Fruit fly (Drosophila melanogaster): ENCODE data around the gene Fbp2.
A peak's percentile ranks its signal among the peaks of the same experiment; 100 is the strongest.

Fbp2 gene

DNA sequence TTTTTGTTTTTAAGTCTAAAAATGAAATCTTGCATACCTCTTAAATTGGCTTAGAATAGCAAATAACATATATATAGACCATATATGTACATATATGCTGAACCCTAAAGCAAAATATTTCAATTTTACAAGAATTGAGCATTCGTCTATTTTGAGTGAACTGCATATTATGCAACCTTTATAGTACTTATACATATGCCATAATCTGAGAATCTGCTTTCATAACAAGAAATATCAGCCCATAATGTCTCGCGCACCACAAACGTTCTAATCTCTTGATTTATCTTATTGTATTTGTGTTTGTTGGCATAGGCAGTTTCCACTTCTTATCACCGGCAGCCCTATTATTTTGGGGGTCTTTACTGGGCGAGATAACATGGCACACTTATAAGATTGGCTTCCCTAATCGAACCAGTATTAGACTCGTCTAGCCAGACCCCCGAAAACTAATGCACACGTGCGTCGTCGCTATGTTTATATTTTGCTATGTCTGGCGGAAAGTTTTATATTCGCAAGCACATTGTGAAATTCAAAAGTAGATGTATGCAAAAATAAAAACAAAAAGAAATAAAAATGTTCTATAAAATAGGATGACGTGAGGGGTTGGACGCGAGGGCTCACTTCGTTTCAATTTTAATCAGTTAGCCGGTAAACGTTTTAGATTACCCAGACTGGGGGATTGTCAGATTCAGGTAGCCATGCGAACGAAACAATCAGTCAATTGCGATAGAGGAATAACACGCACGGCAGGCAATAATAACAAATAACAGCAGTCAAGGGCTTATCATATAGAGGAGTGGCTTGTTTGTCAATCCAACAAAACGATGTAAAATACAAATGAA lies 37.4 kb upstream of the Fbp2 start:
- TF ChIP-seq Pif1B (GFP tag; optimal IDR thresholded peaks at IDR 0.05), result no peak
- no peak for TF ChIP-seq CG8159 (tag; optimal IDR thresholded peaks at IDR 0.05)
- TF ChIP-seq Snoo (tag; optimal IDR thresholded peaks at IDR 0.05), result no peak
- no peak for TF ChIP-seq Ets98B (GFP tag; IDR thresholded peaks at IDR 0.05)

DNA sequence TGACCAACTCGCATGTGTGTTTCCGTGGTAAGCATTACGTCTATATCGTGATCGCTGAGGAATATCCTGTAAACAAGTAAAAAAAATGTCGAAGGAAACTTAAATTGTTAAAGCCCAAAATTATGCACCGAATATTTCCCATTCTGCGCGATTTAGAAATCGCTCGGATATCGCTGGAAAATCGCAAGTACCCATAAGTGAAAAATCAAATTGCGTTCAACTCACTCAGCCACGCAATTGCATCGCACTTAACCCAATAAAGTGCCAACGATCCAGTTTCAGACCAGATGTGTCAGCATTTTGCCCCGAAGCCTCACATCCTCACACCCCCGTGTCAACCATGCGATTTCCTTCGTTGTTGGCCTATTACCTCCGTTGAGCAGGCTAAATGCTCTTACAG lies 30.2 kb upstream of the Fbp2 start:
- TF ChIP-seq D1 (tag; optimal IDR thresholded peaks at IDR 0.05), result no peak
- no peak for TF ChIP-seq EcR (GFP tag; optimal IDR thresholded peaks at IDR 0.05)
- TF ChIP-seq Ets98B (GFP tag; IDR thresholded peaks at IDR 0.05), result no peak
- no peak for TF ChIP-seq CG17806 (tag; optimal IDR thresholded peaks at IDR 0.05)
- TF ChIP-seq CG8301 (tag; optimal IDR thresholded peaks at IDR 0.05), result no peak
- no peak for TF ChIP-seq CG4496 (GFP tag; IDR thresholded peaks at IDR 0.05)

- TF ChIP-seq CG14655 (GFP tag; optimal IDR thresholded peaks at IDR 0.05) (no peak), CG15710 (tag; optimal IDR thresholded peaks at IDR 0.05) (no peak), rn (GFP tag; IDR thresholded peaks at IDR 0.05) (no peak), fd96Ca (GFP tag; IDR thresholded peaks at IDR 0.05) (no peak)
Observed at dm6 chr2L:9397888-9398287, 28.7 kb upstream of the Fbp2 start, which contains the start of gene CG4438. CG4438 (minus strand) TSS chr2L:9397988.

DNA sequence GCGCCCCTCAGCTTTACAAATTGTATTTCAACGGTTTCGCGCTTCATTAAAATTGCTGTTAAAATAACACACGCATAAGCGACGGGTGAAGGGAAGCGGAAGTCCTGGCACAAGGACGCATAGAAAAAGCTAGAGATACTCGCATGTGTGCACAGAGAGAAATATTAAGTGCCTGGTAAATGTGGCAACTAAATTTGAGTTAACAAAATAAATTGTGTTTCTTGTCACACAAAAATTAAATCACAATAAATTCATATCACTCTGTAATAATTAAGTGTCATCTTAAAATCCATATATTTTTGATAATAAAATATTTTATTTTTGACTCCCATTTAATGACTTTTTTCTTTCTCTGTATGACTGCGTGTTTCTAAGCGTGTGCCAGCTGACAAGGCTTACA lies 26.4 kb upstream of the Fbp2 start:
- no peak for TF ChIP-seq CG15710 (tag; optimal IDR thresholded peaks at IDR 0.05)
- no peak for TF ChIP-seq gl (tag; optimal IDR thresholded peaks at IDR 0.05)
- TF ChIP-seq CG8159 (tag; optimal IDR thresholded peaks at IDR 0.05), result peak; percentile 30

DNA sequence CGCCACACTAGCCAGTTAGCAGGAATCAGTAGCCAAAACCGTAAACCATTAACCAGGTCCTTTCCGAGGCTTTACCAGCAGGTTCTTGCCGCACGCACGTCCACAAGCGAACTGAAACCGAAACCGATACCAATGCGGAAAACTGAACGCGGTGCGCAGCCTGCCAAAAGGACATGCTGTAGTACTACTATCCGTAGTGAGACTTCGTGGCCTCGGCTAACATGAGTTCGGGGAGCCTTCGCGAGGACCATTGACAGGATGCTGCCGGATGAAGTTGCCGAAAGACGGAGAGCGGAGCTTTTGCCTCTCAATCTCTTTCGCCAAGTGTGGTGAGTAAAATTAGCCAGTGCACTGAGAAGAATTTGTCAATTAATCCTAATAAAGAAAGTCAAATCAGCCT lies 11.5 kb upstream of the Fbp2 start, which contains the start of gene Shawl:
Gene Shawl, minus strand, starts transcription at position 104 of the 400 bp plus-strand sequence.
- TF ChIP-seq fd96Ca (GFP tag; IDR thresholded peaks at IDR 0.05), result 0 out of 3 replicates have a peak, but pooled peaks have one; percentile 15
- TF ChIP-seq CG13204 (GFP tag; optimal IDR thresholded peaks at IDR 0.05), result no peak
- no peak for TF ChIP-seq CG32121 (GFP tag; IDR thresholded peaks at IDR 0.05)
- no peak for TF ChIP-seq CG34367 (tag; optimal IDR thresholded peaks at IDR 0.05)
- TF ChIP-seq Pif1A (GFP tag; optimal IDR thresholded peaks at IDR 0.05), result no peak
- TF ChIP-seq rn (GFP tag; IDR thresholded peaks at IDR 0.05), result no peak

dm6 chr2L:9416244-9416758 lies 10.3 kb upstream of the Fbp2 start, which contains the start of gene Mco1:
Mco1 (plus strand) TSS chr2L:9416588.
- peak; percentile 49 for TF ChIP-seq CG13204 (GFP tag; optimal IDR thresholded peaks at IDR 0.05)
- no peak for TF ChIP-seq CG15710 (tag; optimal IDR thresholded peaks at IDR 0.05)
- no peak for TF ChIP-seq Ets98B (GFP tag; IDR thresholded peaks at IDR 0.05)
- TF ChIP-seq CG4496 (GFP tag; IDR thresholded peaks at IDR 0.05), result peak; percentile 44; the same call in 1 of the 3 replicates
- TF ChIP-seq Pif1B (GFP tag; optimal IDR thresholded peaks at IDR 0.05), result no peak

DNA sequence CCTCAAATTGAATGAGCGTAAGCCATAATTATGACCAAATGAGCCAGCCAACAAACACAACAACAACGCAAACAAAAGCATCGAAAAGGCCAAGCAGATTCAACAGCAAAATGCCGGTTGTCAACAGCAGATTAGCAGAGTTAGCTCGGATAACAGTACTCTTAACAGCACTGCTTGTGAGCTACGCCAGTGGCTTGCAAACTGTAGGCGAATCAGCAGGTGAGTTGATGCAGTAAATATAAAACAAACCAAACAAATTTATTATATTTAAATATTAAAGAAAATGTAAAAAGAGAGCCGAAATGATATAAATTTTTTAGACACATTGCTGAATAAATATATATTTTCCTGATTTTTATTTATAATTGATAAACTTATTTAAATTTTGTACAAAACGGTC lies 5.9 kb upstream of the Fbp2 start:
- no peak for TF ChIP-seq CG13204 (GFP tag; optimal IDR thresholded peaks at IDR 0.05)
- no peak for TF ChIP-seq Pif1A (GFP tag; optimal IDR thresholded peaks at IDR 0.05)
- no peak for TF ChIP-seq CG9948 (tag; optimal IDR thresholded peaks at IDR 0.05)
- no peak for TF ChIP-seq CG17806 (tag; optimal IDR thresholded peaks at IDR 0.05)
- TF ChIP-seq CG4496 (GFP tag; IDR thresholded peaks at IDR 0.05), result no peak
- no peak for TF ChIP-seq CG34367 (tag; optimal IDR thresholded peaks at IDR 0.05)
- no peak for TF ChIP-seq CG8301 (tag; optimal IDR thresholded peaks at IDR 0.05)

DNA sequence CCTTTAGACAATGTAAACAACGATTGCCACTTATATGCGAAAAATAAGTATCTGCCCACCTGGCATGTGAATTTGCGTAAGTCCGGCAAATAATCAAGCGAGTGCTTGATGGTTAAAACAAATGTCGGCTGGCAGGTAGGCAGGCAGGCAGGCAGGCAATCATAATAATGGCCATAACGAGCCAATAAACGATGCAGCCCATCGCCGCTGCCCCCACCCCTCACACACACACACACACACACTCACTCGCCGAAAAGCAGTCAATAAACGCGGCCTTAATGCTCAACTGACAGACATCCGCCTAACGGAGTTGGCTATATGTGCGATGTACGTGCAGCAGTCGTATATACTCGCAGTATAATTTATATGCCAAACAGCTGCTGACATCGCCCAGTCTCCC lies 5.3 kb upstream of the Fbp2 start:
- no peak for TF ChIP-seq CG32121 (GFP tag; IDR thresholded peaks at IDR 0.05)
- TF ChIP-seq CG14655 (GFP tag; optimal IDR thresholded peaks at IDR 0.05), result no peak
- no peak for TF ChIP-seq CG13204 (GFP tag; optimal IDR thresholded peaks at IDR 0.05)
- no peak for TF ChIP-seq CG17806 (tag; optimal IDR thresholded peaks at IDR 0.05)
- TF ChIP-seq CG8301 (tag; optimal IDR thresholded peaks at IDR 0.05), result no peak
- no peak for TF ChIP-seq CG4496 (GFP tag; IDR thresholded peaks at IDR 0.05)
- no peak for TF ChIP-seq CG15710 (tag; optimal IDR thresholded peaks at IDR 0.05)
- no peak for TF ChIP-seq EcR (GFP tag; optimal IDR thresholded peaks at IDR 0.05)
- no peak for TF ChIP-seq CG9948 (tag; optimal IDR thresholded peaks at IDR 0.05)
- no peak for TF ChIP-seq CG8159 (tag; optimal IDR thresholded peaks at IDR 0.05)
- TF ChIP-seq gl (tag; optimal IDR thresholded peaks at IDR 0.05), result no peak
- TF ChIP-seq Pif1A (GFP tag; optimal IDR thresholded peaks at IDR 0.05), result no peak
- TF ChIP-seq Snoo (tag; optimal IDR thresholded peaks at IDR 0.05), result no peak
- TF ChIP-seq CG12605 (GFP tag; IDR thresholded peaks at IDR 0.05), result no peak
- no peak for TF ChIP-seq CG10348 (GFP tag; IDR thresholded peaks at IDR 0.05)
- no peak for TF ChIP-seq Ets98B (GFP tag; IDR thresholded peaks at IDR 0.05)
- no peak for TF ChIP-seq rn (GFP tag; IDR thresholded peaks at IDR 0.05)
- TF ChIP-seq Pif1B (GFP tag; optimal IDR thresholded peaks at IDR 0.05), result no peak
- TF ChIP-seq D1 (tag; optimal IDR thresholded peaks at IDR 0.05), result no peak

Data from whole organism, pupa.